Worm (Caenorhabditis elegans): ENCODE measurements around the gene npr-28.
A peak's percentile ranks its signal among the peaks of the same experiment; 100 is the strongest.

npr-28 gene

DNA sequence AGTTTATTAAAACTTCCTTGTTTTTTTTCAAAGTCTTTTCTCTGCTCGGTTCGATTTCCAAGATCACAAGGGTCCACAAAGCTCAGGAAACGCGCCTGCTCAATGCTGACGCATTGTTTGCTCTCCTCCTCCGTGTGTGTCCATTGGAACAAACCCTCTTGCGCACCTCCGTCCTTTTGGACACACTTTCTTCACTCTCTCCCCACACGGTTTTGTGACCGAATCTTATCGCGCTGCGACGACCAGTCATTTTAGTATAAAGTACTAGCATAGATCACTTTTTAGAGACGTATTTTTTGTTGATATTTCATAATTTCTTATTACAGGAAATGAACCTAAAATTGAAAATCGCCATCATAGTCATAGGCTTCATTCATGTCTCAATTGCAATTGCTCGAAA is 17.3 kb upstream of the npr-28 start:
- TF ChIP-seq flt-1 (GFP tag; IDR thresholded peaks at IDR 0.05) (no peak), cog-1 (tag; optimal IDR thresholded peaks at IDR 0.05) (peak; percentile 52)

DNA sequence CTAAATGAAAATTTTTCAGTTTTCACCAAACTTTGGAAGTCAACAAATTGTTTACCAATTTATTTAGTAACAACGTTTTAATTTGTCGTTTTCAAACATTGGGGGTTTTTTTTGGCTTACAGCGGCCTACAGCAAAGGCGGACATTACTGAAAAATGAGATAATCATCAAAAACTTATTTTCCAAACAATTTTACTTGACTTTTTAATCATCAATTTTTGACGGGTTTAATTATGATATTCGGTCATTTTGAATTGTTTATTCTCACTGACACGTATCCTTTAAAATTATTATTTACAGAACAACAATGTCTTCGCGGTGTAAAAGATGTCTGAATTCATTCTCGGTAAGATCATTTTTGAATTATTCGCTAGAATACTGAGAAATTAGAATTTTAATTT is 16.7 kb upstream of the npr-28 start, which contains the start of gene F40B5.2:
TSS of gene F40B5.2 (plus strand) at position 301 of the 400 bp plus-strand sequence.
- TF ChIP-seq ztf-23 (GFP tag; IDR thresholded peaks at IDR 0.05) (no peak), flt-1 (GFP tag; IDR thresholded peaks at IDR 0.05) (no peak), cog-1 (tag; optimal IDR thresholded peaks at IDR 0.05) (no peak), ref-1 (GFP tag; conservative IDR thresholded peaks at IDR 0.05) (no peak), ztf-29 (GFP tag; IDR thresholded peaks at IDR 0.05) (no peak), T22C8.4 (GFP tag; IDR thresholded peaks at IDR 0.05) (no peak), klf-2 (GFP tag; conservative IDR thresholded peaks at IDR 0.05) (no peak), tab-1 (GFP tag; IDR thresholded peaks at IDR 0.05) (no peak), med-1 (GFP tag; optimal IDR thresholded peaks at IDR 0.05; ENCODE audit: insufficient read depth) (no peak)

DNA sequence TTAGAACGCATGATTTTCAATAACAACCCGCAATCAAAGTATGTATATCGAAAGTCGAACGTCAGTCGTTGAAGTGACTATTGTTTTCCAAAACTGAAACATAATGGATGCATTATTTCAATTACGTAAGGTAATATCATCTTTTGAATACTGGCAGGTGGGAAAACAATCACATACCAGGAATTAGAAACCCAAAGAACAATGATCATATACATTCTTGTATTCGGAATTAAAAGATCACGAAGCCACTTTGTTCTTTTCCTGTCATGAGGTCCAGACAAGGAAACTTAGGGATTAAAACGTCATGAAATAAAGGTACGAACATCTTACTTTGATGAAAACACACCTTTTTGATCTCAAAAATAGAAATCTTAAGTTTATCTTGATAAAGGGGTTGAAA is 11.5 kb upstream of the npr-28 start:
- TF ChIP-seq ref-1 (GFP tag; conservative IDR thresholded peaks at IDR 0.05) (no peak), ztf-29 (GFP tag; IDR thresholded peaks at IDR 0.05) (no peak), klf-2 (GFP tag; conservative IDR thresholded peaks at IDR 0.05) (no peak), cog-1 (tag; optimal IDR thresholded peaks at IDR 0.05) (no peak), ztf-23 (GFP tag; IDR thresholded peaks at IDR 0.05) (no peak), tab-1 (GFP tag; IDR thresholded peaks at IDR 0.05) (no peak), flt-1 (GFP tag; IDR thresholded peaks at IDR 0.05) (no peak), med-1 (GFP tag; optimal IDR thresholded peaks at IDR 0.05; ENCODE audit: insufficient read depth) (no peak), T22C8.4 (GFP tag; IDR thresholded peaks at IDR 0.05) (no peak)

- TF ChIP-seq med-1 (GFP tag; optimal IDR thresholded peaks at IDR 0.05; ENCODE audit: insufficient read depth) (no peak), T22C8.4 (GFP tag; IDR thresholded peaks at IDR 0.05) (no peak), ztf-23 (GFP tag; IDR thresholded peaks at IDR 0.05) (no peak), ztf-29 (GFP tag; IDR thresholded peaks at IDR 0.05) (no peak), ref-1 (GFP tag; conservative IDR thresholded peaks at IDR 0.05) (no peak), cog-1 (tag; optimal IDR thresholded peaks at IDR 0.05) (no peak), tab-1 (GFP tag; IDR thresholded peaks at IDR 0.05) (no peak), flt-1 (GFP tag; IDR thresholded peaks at IDR 0.05) (no peak), klf-2 (GFP tag; conservative IDR thresholded peaks at IDR 0.05) (no peak)
Measured at ce11 chrX:8356305-8356704, 5.4 kb upstream of the npr-28 start.

DNA sequence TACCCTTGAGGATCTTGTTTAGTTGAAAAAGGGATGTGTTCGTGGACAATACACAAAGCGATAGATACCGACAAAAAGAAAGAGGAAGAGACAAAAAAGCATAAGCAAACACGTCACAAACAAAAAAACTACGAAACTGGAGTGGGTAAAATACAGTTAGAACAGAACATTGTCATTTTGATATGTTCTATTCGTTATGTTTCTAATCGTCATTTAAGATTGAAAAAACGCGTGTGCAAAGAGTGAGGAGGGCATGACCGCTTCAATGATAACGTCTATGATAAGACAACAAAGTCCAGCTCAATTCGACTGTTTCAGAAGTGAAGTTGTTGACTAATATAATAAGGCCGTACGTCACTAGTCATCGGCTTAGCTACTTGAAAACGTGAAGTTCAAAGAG is 4.5 kb upstream of the npr-28 start:
- TF ChIP-seq klf-2 (GFP tag; conservative IDR thresholded peaks at IDR 0.05) (no peak), cog-1 (tag; optimal IDR thresholded peaks at IDR 0.05) (no peak), med-1 (GFP tag; optimal IDR thresholded peaks at IDR 0.05; ENCODE audit: insufficient read depth) (no peak), flt-1 (GFP tag; IDR thresholded peaks at IDR 0.05) (no peak), T22C8.4 (GFP tag; IDR thresholded peaks at IDR 0.05) (no peak), tab-1 (GFP tag; IDR thresholded peaks at IDR 0.05) (no peak), ztf-23 (GFP tag; IDR thresholded peaks at IDR 0.05) (no peak), ztf-29 (GFP tag; IDR thresholded peaks at IDR 0.05) (no peak), ref-1 (GFP tag; conservative IDR thresholded peaks at IDR 0.05) (no peak)

DNA sequence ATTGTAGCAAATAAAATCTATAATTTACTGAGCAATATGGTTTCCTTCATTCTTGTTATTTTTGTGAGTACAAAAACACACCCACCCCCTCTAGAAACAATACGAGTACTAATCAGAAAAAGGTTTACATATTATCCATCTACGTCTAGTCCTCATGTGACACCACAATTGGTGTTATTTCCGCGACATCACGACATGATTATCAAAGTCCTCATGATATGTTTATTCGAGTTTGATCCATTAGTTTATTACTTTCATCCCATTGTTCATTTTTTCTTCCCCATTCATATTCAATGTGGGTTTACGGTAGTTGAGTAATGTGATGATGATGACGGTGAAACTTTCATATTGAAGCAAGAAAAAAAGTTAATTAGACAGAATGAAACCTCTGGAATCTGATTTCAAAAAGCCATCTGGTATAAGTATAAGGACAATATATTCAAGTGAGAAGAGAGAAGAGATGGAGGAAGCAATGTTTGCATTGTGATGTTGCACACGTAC is 3.5 kb upstream of the npr-28 start:
- no peak for TF ChIP-seq T22C8.4 (GFP tag; IDR thresholded peaks at IDR 0.05)
- TF ChIP-seq ref-1 (GFP tag; conservative IDR thresholded peaks at IDR 0.05), result no peak
- TF ChIP-seq ztf-23 (GFP tag; IDR thresholded peaks at IDR 0.05), result no peak
- no peak for TF ChIP-seq tab-1 (GFP tag; IDR thresholded peaks at IDR 0.05)
- no peak for TF ChIP-seq ztf-29 (GFP tag; IDR thresholded peaks at IDR 0.05)
- no peak for TF ChIP-seq flt-1 (GFP tag; IDR thresholded peaks at IDR 0.05)

DNA sequence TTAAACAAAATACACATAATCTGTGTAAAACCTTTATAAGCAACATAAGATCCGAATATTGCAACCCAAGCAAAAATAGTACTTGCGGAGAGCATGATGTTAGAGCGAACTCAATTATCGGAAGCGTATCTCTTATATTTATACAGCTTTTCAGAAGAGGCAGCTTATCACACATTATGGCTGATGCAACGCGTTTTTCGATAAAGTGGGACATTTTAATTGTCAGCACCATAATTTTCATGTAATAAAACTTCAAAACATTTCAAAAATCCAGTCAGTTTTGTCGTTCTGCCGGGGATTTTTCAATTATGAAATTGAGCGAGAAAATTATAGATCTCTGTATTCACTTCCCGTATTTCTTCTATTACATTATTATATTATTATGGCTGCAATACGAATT is 4.6 kb downstream of the npr-28 start, which contains the start of gene drd-5:
TSS of gene drd-5 (minus strand) at position 101 of the 400 bp plus-strand sequence.
- no peak for TF ChIP-seq klf-2 (GFP tag; conservative IDR thresholded peaks at IDR 0.05)
- TF ChIP-seq med-1 (GFP tag; optimal IDR thresholded peaks at IDR 0.05; ENCODE audit: insufficient read depth), result no peak
- no peak for TF ChIP-seq ztf-29 (GFP tag; IDR thresholded peaks at IDR 0.05)
- TF ChIP-seq ref-1 (GFP tag; conservative IDR thresholded peaks at IDR 0.05), result no peak
- TF ChIP-seq ztf-23 (GFP tag; IDR thresholded peaks at IDR 0.05), result no peak

- TF ChIP-seq T22C8.4 (GFP tag; IDR thresholded peaks at IDR 0.05) (no peak), flt-1 (GFP tag; IDR thresholded peaks at IDR 0.05) (no peak), ztf-29 (GFP tag; IDR thresholded peaks at IDR 0.05) (no peak), klf-2 (GFP tag; conservative IDR thresholded peaks at IDR 0.05) (no peak)
Measured at ce11 chrX:8341675-8342074, 9.2 kb downstream of the npr-28 start, which contains the start of gene F55E10.1. Gene F55E10.1, plus strand, starts transcription at chrX:8341975.

ce11 chrX:8340393-8340792 is 10.5 kb downstream of the npr-28 start, which contains the start of gene F55E10.2:
Gene F55E10.2, plus strand, starts transcription at chrX:8340693.
- TF ChIP-seq cog-1 (tag; optimal IDR thresholded peaks at IDR 0.05), result no peak
- no peak for TF ChIP-seq ztf-23 (GFP tag; IDR thresholded peaks at IDR 0.05)
- no peak for TF ChIP-seq tab-1 (GFP tag; IDR thresholded peaks at IDR 0.05)
- no peak for TF ChIP-seq ztf-29 (GFP tag; IDR thresholded peaks at IDR 0.05)
- TF ChIP-seq T22C8.4 (GFP tag; IDR thresholded peaks at IDR 0.05), result no peak
- no peak for TF ChIP-seq ref-1 (GFP tag; conservative IDR thresholded peaks at IDR 0.05)
- no peak for TF ChIP-seq med-1 (GFP tag; optimal IDR thresholded peaks at IDR 0.05; ENCODE audit: insufficient read depth)
- TF ChIP-seq klf-2 (GFP tag; conservative IDR thresholded peaks at IDR 0.05), result no peak
- TF ChIP-seq flt-1 (GFP tag; IDR thresholded peaks at IDR 0.05), result no peak

DNA sequence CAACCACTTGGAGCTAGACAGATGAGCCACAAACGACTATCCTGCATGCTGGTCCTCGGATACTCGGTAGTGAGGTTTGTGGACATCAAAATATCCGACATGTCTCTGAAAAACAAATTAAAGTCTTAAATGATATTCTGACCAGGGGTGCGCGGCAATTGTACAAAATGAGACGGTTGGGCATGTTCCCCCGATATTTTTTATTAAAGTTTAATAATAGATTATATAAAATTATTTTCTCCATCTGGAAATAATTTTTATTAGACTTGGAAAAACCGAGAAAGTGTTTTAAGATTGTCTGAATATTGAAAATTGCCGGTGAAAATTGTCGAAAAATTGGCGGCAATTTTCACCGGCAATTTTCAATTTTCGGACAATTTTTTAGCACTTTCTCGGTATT is 23.1 kb downstream of the npr-28 start, which contains the start of gene F55E10.4:
TSS of gene F55E10.4 (minus strand) at position 101 of the 400 bp plus-strand sequence.
- TF ChIP-seq flt-1 (GFP tag; IDR thresholded peaks at IDR 0.05) (no peak), cog-1 (tag; optimal IDR thresholded peaks at IDR 0.05) (no peak), ztf-29 (GFP tag; IDR thresholded peaks at IDR 0.05) (no peak), T22C8.4 (GFP tag; IDR thresholded peaks at IDR 0.05) (no peak), klf-2 (GFP tag; conservative IDR thresholded peaks at IDR 0.05) (no peak), med-1 (GFP tag; optimal IDR thresholded peaks at IDR 0.05; ENCODE audit: insufficient read depth) (no peak), tab-1 (GFP tag; IDR thresholded peaks at IDR 0.05) (no peak), ref-1 (GFP tag; conservative IDR thresholded peaks at IDR 0.05) (no peak), ztf-23 (GFP tag; IDR thresholded peaks at IDR 0.05) (no peak)

All from whole organism, midembryonic.